Worm (Caenorhabditis elegans): ENCODE results near the gene twk-11.

ce11 chrV:6998303-6998884 lies 38.0 kb downstream of the twk-11 start, which contains the start of gene nhr-42:
- TF ChIP-seq ceh-13 (GFP tag; optimal IDR thresholded peaks at IDR 0.05) (no peak), flt-1 (GFP tag; IDR thresholded peaks at IDR 0.05) (no peak), tbx-11 (GFP tag; IDR thresholded peaks at IDR 0.05) (no peak), hnd-1 (tag; optimal IDR thresholded peaks at IDR 0.05) (no peak), ceh-36 (tag; optimal IDR thresholded peaks at IDR 0.05) (no peak), ama-1 (optimal IDR thresholded peaks at IDR 0.05) (no peak), tbx-37 (GFP tag; conservative IDR thresholded peaks at IDR 0.05) (no peak), ets-7 (tag; optimal IDR thresholded peaks at IDR 0.05) (no peak), hmbx-1 (tag; optimal IDR thresholded peaks at IDR 0.05) (no peak), pes-1 (GFP tag; IDR thresholded peaks at IDR 0.05) (no peak)

Data from whole organism, early embryonic.